Worm (Caenorhabditis elegans) whole organism, mixed stage, embryonic: ENCODE results near the gene snb-5.

Experiments
- M03D4.4 ChIP-seq: sonication (generic microtip); optimal IDR thresholded peaks from 2 replicates; lab custom pipeline; 2017; ENCODE audit warnings: mild to moderate bottlenecking, missing genetic modification characterization, missing compliant biosample characterization
- blmp-1 ChIP-seq: fragments of 150-350 bp; optimal IDR thresholded peaks from 2 replicates; lab custom pipeline; 2014; ENCODE audit warnings: missing biosample characterization, missing genetic modification characterization
- ceh-39 ChIP-seq: fragments of 150-350 bp; optimal IDR thresholded peaks from 2 replicates; lab custom pipeline; 2014; ENCODE audit warnings: missing biosample characterization, missing genetic modification characterization
- ces-1 ChIP-seq: fragments of 150-350 bp; optimal IDR thresholded peaks from 2 replicates; lab custom pipeline; 2014; ENCODE audit warnings: missing biosample characterization, missing genetic modification reagents, missing genetic modification characterization
- cnd-1 ChIP-seq: fragments of 200-800 bp; sonication (Bioruptor generic); optimal IDR thresholded peaks from 2 replicates; lab custom pipeline; 2018; ENCODE audit warnings: mild to moderate bottlenecking, missing genetic modification characterization, missing compliant biosample characterization
- drap-1 ChIP-seq: fragments of 200-800 bp; sonication (Bioruptor generic); optimal IDR thresholded peaks from 3 replicates; lab custom pipeline; 2018; ENCODE audit warnings: mild to moderate bottlenecking, missing genetic modification characterization, missing compliant biosample characterization
- elt-1 ChIP-seq: sonication (generic microtip); optimal IDR thresholded peaks from 2 replicates; lab custom pipeline; 2017; ENCODE audit warnings: missing genetic modification characterization, mild to moderate bottlenecking, missing compliant biosample characterization, antibody characterized with exemption, moderate library complexity, borderline replicate concordance; ENCODE audit not compliant: insufficient read depth
- elt-3 ChIP-seq: fragments of 150-350 bp; optimal IDR thresholded peaks from 2 replicates; lab custom pipeline; 2014; ENCODE audit warnings: missing biosample characterization, missing genetic modification characterization
- flh-1 ChIP-seq: fragments of 200-800 bp; sonication (Bioruptor generic); optimal IDR thresholded peaks from 2 replicates; lab custom pipeline; 2018; ENCODE audit warnings: mild to moderate bottlenecking, missing genetic modification characterization, moderate library complexity, missing compliant biosample characterization
- ham-2 ChIP-seq: fragments of 200-800 bp; sonication (Bioruptor generic); optimal IDR thresholded peaks from 2 replicates; lab custom pipeline; 2018; ENCODE audit warnings: mild to moderate bottlenecking, missing genetic modification characterization, missing compliant biosample characterization
- hlh-1 ChIP-seq: fragments of 150-350 bp; optimal IDR thresholded peaks from 2 replicates; lab custom pipeline; 2014; ENCODE audit warnings: missing biosample characterization, missing genetic modification reagents, missing genetic modification characterization
- lin-13 ChIP-seq: fragments of 150-350 bp; optimal IDR thresholded peaks from 2 replicates; lab custom pipeline; 2014; ENCODE audit warnings: missing biosample characterization, missing genetic modification characterization
- lin-32 ChIP-seq: fragments of 200-800 bp; sonication (Bioruptor generic); optimal IDR thresholded peaks from 2 replicates; lab custom pipeline; 2018; ENCODE audit warnings: mild to moderate bottlenecking, missing genetic modification characterization, missing compliant biosample characterization
- lsy-2 ChIP-seq: fragments of 150-350 bp; optimal IDR thresholded peaks from 2 replicates; lab custom pipeline; 2014; ENCODE audit warnings: missing biosample characterization, missing genetic modification characterization
- mab-5 ChIP-seq: fragments of 150-350 bp; optimal IDR thresholded peaks from 2 replicates; lab custom pipeline; 2014; ENCODE audit warnings: missing biosample characterization, missing genetic modification characterization
- mep-1 ChIP-seq: fragments of 150-350 bp; optimal IDR thresholded peaks from 2 replicates; lab custom pipeline; 2017; ENCODE audit warnings: missing biosample characterization, missing genetic modification reagents, missing genetic modification characterization, inconsistent platforms
- mls-2 ChIP-seq: sonication (generic microtip); optimal IDR thresholded peaks from 2 replicates; lab custom pipeline; 2016; ENCODE audit warnings: mild to moderate bottlenecking, missing genetic modification characterization, moderate library complexity, missing compliant biosample characterization
- nhr-12 ChIP-seq: fragments of 150-350 bp; optimal IDR thresholded peaks from 2 replicates; lab custom pipeline; 2014; ENCODE audit warnings: missing biosample characterization, missing genetic modification characterization
- nhr-2 ChIP-seq: fragments of 150-350 bp; optimal IDR thresholded peaks from 2 replicates; lab custom pipeline; 2014; ENCODE audit warnings: missing biosample characterization, missing genetic modification characterization
- nhr-237 ChIP-seq: fragments of 150-350 bp; optimal IDR thresholded peaks from 2 replicates; lab custom pipeline; 2014; ENCODE audit warnings: missing biosample characterization, missing genetic modification characterization
- nhr-28 ChIP-seq: fragments of 150-350 bp; optimal IDR thresholded peaks from 2 replicates; lab custom pipeline; 2014; ENCODE audit warnings: missing biosample characterization, missing genetic modification characterization
- nhr-76 ChIP-seq: sonication (generic microtip); optimal IDR thresholded peaks from 2 replicates; lab custom pipeline; 2017; ENCODE audit warnings: missing biosample characterization, missing genetic modification characterization
- pha-4 ChIP-seq: fragments of 150-350 bp; optimal IDR thresholded peaks from 2 replicates; lab custom pipeline; 2018; ENCODE audit warnings: missing biosample characterization, missing genetic modification reagents, missing genetic modification characterization
- sem-2 ChIP-seq: fragments of 200-800 bp; sonication (Bioruptor generic); optimal IDR thresholded peaks from 2 replicates; lab custom pipeline; 2018; ENCODE audit warnings: mild to moderate bottlenecking, missing genetic modification characterization, missing compliant biosample characterization
- snpc-4 ChIP-seq: fragments of 150-350 bp; optimal IDR thresholded peaks from 2 replicates; lab custom pipeline; 2014; ENCODE audit warnings: missing biosample characterization, missing genetic modification characterization
- sptf-1 ChIP-seq: sonication (generic microtip); optimal IDR thresholded peaks from 2 replicates; lab custom pipeline; 2017; ENCODE audit warnings: mild to moderate bottlenecking, missing genetic modification characterization, moderate library complexity, missing compliant biosample characterization
- tbx-8 ChIP-seq: fragments of 200-800 bp; sonication (Bioruptor generic); optimal IDR thresholded peaks from 2 replicates; lab custom pipeline; 2018; ENCODE audit warnings: mild to moderate bottlenecking, missing genetic modification characterization, moderate library complexity, missing compliant biosample characterization
- unc-120 ChIP-seq: sonication (generic microtip); optimal IDR thresholded peaks from 2 replicates; lab custom pipeline; 2017; ENCODE audit warnings: missing genetic modification characterization, missing compliant biosample characterization; ENCODE audit not compliant: poor library complexity, severe bottlenecking
- unc-39 ChIP-seq: fragments of 150-350 bp; optimal IDR thresholded peaks from 2 replicates; lab custom pipeline; 2014; ENCODE audit warnings: missing biosample characterization, missing genetic modification characterization
- unc-62 ChIP-seq: fragments of 150-350 bp; optimal IDR thresholded peaks from 2 replicates; lab custom pipeline; 2014; ENCODE audit warnings: missing biosample characterization, missing genetic modification reagents, missing genetic modification characterization
- zip-8 ChIP-seq: fragments of 150-350 bp; optimal IDR thresholded peaks from 2 replicates; lab custom pipeline; 2014; ENCODE audit warnings: missing biosample characterization, missing genetic modification characterization
- ztf-11 ChIP-seq: fragments of 150-350 bp; optimal IDR thresholded peaks from 2 replicates; lab custom pipeline; 2014; ENCODE audit warnings: missing biosample characterization, missing genetic modification characterization

The snb-5 gene

DNA sequence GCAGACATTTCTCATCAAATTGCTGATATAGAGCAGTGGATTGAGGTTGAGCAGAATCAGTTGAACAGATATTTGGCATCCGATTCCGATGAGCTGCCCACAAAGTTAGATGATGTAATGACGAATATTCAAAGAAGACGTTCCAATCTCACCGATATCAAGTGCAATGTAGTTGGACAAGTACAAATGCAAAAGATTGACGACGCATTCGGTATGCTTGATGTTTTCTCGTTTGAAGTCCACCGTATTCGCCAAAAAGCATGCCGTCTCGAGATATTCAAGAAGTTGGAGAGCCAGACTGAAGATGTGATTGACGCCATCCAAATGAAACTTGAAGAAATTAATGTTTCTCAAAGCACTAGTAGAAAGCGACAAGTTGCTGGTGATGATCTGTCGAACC is 17.7 kb upstream of the snb-5 start:
- TF ChIP-seq ceh-39 (no peak), elt-1 (tag; lab: Kevin White, UChicago) (no peak), nhr-237 (tag; lab: Kevin White, UChicago) (no peak), sptf-1 (tag; lab: Kevin White, UChicago) (no peak), mls-2 (tag; lab: Kevin White, UChicago) (no peak), tbx-8 (GFP tag; lab: Kevin White, UChicago) (no peak)

DNA sequence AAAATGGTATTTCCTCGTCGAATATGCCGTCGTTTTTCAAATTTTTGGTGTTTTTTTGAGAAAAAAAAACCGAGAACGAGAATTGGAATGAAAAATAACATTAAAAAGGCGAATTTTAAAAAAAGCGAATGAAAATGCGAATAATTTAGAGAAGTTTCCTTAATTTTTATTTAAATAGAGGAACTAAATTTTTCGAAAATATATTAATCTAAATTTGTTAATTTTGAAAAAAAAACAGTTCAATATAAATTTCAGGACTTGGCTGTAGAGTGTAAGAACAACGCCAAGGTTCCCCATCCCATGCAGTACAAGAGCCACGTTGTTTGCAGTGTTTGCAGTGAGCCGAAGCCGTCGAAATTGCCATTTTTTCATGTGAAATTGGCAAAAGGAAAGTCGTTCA is 12.3 kb upstream of the snb-5 start, which contains the start of gene C50C3.19:
Gene C50C3.19, plus strand, starts transcription at position 301 of the 400 bp plus-strand sequence.
- TF ChIP-seq hlh-1 (tag; lab: Kevin White, UChicago) (no peak), sptf-1 (tag; lab: Kevin White, UChicago) (no peak), nhr-237 (tag; lab: Kevin White, UChicago) (no peak), lin-13 (tag; lab: Kevin White, UChicago) (no peak), nhr-28 (tag; lab: Kevin White, UChicago) (no peak), lsy-2 (no peak), mab-5 (no peak)

ce11 chrIII:8191695-8192094 is 11.2 kb upstream of the snb-5 start, which contains the start of gene C50C3.1:
C50C3.1 (plus strand) TSS chrIII:8191995.
- TF ChIP-seq zip-8 (tag; lab: Kevin White, UChicago) (no peak), blmp-1 (tag; lab: Kevin White, UChicago) (no peak), elt-1 (tag; lab: Kevin White, UChicago) (no peak), elt-3 (tag; lab: Kevin White, UChicago) (no peak), ztf-11 (no peak), nhr-237 (tag; lab: Kevin White, UChicago) (no peak), sem-2 (GFP tag; lab: Kevin White, UChicago) (no peak), lin-13 (tag; lab: Kevin White, UChicago) (no peak), drap-1 (no peak), lsy-2 (no peak), lin-32 (GFP tag; lab: Kevin White, UChicago) (no peak), M03D4.4 (no peak), ham-2 (no peak)

DNA sequence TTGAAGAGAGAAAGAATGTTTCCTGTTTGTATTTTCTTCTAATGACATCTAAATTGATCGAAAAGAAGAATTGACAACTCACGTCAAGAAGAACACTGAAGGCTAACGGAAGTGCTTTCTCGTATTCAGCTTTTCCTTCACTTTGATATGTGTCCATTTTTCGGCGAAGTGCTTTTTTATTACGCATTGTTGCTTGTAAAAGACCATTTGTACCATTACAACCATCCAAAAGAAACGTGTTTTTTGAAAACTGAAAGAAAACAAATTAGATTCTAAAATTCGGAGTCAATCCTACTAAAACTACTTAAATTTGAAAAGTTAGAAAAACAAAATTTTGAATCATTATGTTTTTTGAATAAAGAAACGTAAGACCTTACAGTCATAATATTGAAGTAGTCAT is 3.8 kb upstream of the snb-5 start:
- no peak for TF ChIP-seq ztf-11
- no peak for TF ChIP-seq mls-2 (tag; lab: Kevin White, UChicago)
- TF ChIP-seq sem-2 (GFP tag; lab: Kevin White, UChicago), result no peak
- no peak for TF ChIP-seq ceh-39
- no peak for TF ChIP-seq ham-2
- no peak for TF ChIP-seq mab-5
- no peak for TF ChIP-seq tbx-8 (GFP tag; lab: Kevin White, UChicago)
- no peak for TF ChIP-seq ces-1
- TF ChIP-seq lin-32 (GFP tag; lab: Kevin White, UChicago), result no peak
- no peak for TF ChIP-seq elt-1 (tag; lab: Kevin White, UChicago)
- TF ChIP-seq cnd-1 (tag; lab: Kevin White, UChicago), result no peak
- TF ChIP-seq unc-120, result no peak

- TF ChIP-seq lsy-2 (no peak), sptf-1 (tag; lab: Kevin White, UChicago) (no peak), elt-1 (tag; lab: Kevin White, UChicago) (no peak), nhr-12 (tag; lab: Kevin White, UChicago) (no peak), nhr-2 (tag; lab: Kevin White, UChicago) (no peak), flh-1 (GFP tag; lab: Kevin White, UChicago) (no peak), snpc-4 (no peak), nhr-28 (tag; lab: Kevin White, UChicago) (no peak), nhr-76 (tag; lab: Kevin White, UChicago) (no peak), ceh-39 (no peak), hlh-1 (tag; lab: Kevin White, UChicago) (no peak), pha-4 (tag; lab: Kevin White, UChicago) (no peak), unc-62 (no peak), lin-13 (tag; lab: Kevin White, UChicago) (no peak), zip-8 (tag; lab: Kevin White, UChicago) (no peak), unc-39 (tag; lab: Kevin White, UChicago) (no peak), mep-1 (no peak), blmp-1 (tag; lab: Kevin White, UChicago) (no peak), lin-32 (GFP tag; lab: Kevin White, UChicago) (no peak)
Measured at ce11 chrIII:8201117-8201516, 1.7 kb upstream of the snb-5 start, which contains the start of gene unc-36. unc-36 (minus strand) TSS chrIII:8201217.
